Fruit fly (Drosophila melanogaster): ENCODE measurements around the gene Acsf3.

The Acsf3 gene

DNA sequence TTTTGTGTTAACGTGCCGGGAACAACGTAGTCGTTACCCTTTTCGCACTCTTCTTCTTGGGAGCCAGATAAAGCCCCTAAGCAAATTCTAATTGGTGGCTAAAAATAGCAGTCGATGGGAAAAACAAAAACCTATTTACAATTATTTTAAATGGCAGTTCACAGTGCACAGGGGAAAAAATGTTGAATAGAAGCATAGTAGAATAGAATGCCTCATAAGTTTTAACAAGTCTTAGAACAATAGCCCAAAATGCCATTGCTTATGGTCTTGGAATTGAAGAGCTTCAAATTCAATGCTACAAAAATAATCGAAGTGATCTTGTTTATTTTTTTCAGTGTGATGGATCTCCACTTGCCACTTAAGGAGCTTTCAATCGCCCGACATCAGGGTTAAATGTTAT, 3.6 kb downstream of the Acsf3 start (continued):
- TF ChIP-seq CG1024 (GFP tag; IDR thresholded peaks at IDR 0.05) (no peak), sens (GFP tag) (peak; percentile 71), caup (GFP tag; optimal IDR thresholded peaks at IDR 0.05; ENCODE audit: severe bottlenecking) (peak; percentile 76), otp (GFP tag; IDR thresholded peaks at IDR 0.05) (peak; percentile 62; the same call in 1 of the 3 replicates), CG32772 (GFP tag; IDR thresholded peaks at IDR 0.05) (peak; percentile 47; the same call in 1 of the 2 replicates), CG16863 (GFP tag; optimal IDR thresholded peaks at IDR 0.05) (peak; percentile 45), ttk (GFP tag; IDR thresholded peaks at IDR 0.05) (no peak), crp (GFP tag; optimal IDR thresholded peaks at IDR 0.05) (no peak), CG1602 (GFP tag; optimal IDR thresholded peaks at IDR 0.05) (peak; percentile 6), odd (GFP tag; optimal IDR thresholded peaks at IDR 0.05) (peak; percentile 16), CG10431 (GFP tag; optimal IDR thresholded peaks at IDR 0.05) (no peak), sd (tag; optimal IDR thresholded peaks at IDR 0.05) (peak; percentile 54), vnd (GFP tag; IDR thresholded peaks at IDR 0.05; ENCODE audit: partially characterized antibody) (no peak), ham (GFP tag; IDR thresholded peaks at IDR 0.05) (0 out of 2 replicates have a peak, but pooled peaks have one; percentile 23), gem (tag; optimal IDR thresholded peaks at IDR 0.05) (peak; percentile 76), Jarid2 (GFP tag; optimal IDR thresholded peaks at IDR 0.05) (no peak), Scr (GFP tag; IDR thresholded peaks at IDR 0.05; ENCODE audit: partially characterized antibody) (no peak), CG7963 (GFP tag; IDR thresholded peaks at IDR 0.05; ENCODE audit: partially characterized antibody) (no peak), HmgZ (tag; optimal IDR thresholded peaks at IDR 0.05) (peak; percentile 83), usp (GFP tag; optimal IDR thresholded peaks at IDR 0.05) (no peak), Pdp1 (GFP tag; optimal IDR thresholded peaks at IDR 0.05) (peak; percentile 54 to 67), CG12155 (GFP tag; optimal IDR thresholded peaks at IDR 0.05) (peak; percentile 53), CG10654 (GFP tag; optimal IDR thresholded peaks at IDR 0.05) (peak; percentile 35), CG12391 (tag; optimal IDR thresholded peaks at IDR 0.05) (peak; percentile 54), sim (GFP tag; IDR thresholded peaks at IDR 0.05) (no peak), CG17385 (GFP tag; optimal IDR thresholded peaks at IDR 0.05) (peak; percentile 69), CG2202 (tag; optimal IDR thresholded peaks at IDR 0.05) (no peak), br (optimal IDR thresholded peaks at IDR 0.05) (no peak), seq (GFP tag; IDR thresholded peaks at IDR 0.05) (peak; percentile 81), dm (GFP tag; optimal IDR thresholded peaks at IDR 0.05) (peak; percentile 43), CoRest (tag; optimal IDR thresholded peaks at IDR 0.05) (peak; percentile 52), D19B (GFP tag; optimal IDR thresholded peaks at IDR 0.05) (peak; percentile 57), kah (GFP tag; optimal IDR thresholded peaks at IDR 0.05) (peak; percentile 3), Hr78 (GFP tag; optimal IDR thresholded peaks at IDR 0.05) (no peak), pum (GFP tag; optimal IDR thresholded peaks at IDR 0.05) (peak; percentile 49), h (optimal IDR thresholded peaks at IDR 0.05) (no peak), Taf1 (GFP tag; IDR thresholded peaks at IDR 0.05) (peak; percentile 69), pzg (GFP tag; optimal IDR thresholded peaks at IDR 0.05) (no peak), fd102C (GFP tag; optimal IDR thresholded peaks at IDR 0.05) (no peak), CG13287 (GFP tag; IDR thresholded peaks at IDR 0.05; ENCODE audit: partially characterized antibody) (no peak), chm (GFP tag; IDR thresholded peaks at IDR 0.05) (peak; percentile 64; the same call in 1 of the 2 replicates), Abd-B (GFP tag; optimal IDR thresholded peaks at IDR 0.05) (peak; percentile 35), stc (GFP tag; IDR thresholded peaks at IDR 0.05) (0 out of 2 replicates have a peak, but pooled peaks have one; percentile 27), nmo (GFP tag; optimal IDR thresholded peaks at IDR 0.05) (peak; percentile 53), CG4328 (GFP tag; optimal IDR thresholded peaks at IDR 0.05) (no peak), Dp (GFP tag; optimal IDR thresholded peaks at IDR 0.05) (no peak), ara (GFP tag; IDR thresholded peaks at IDR 0.05) (no peak), dmrt99B (tag; optimal IDR thresholded peaks at IDR 0.05) (peak; percentile 51), CG13894 (tag; optimal IDR thresholded peaks at IDR 0.05) (peak; percentile 55), CG6854 (GFP tag; optimal IDR thresholded peaks at IDR 0.05) (no peak)
